Worm (Caenorhabditis elegans): Measurements from ENCODE around the gene col-110.

Gene col-110

ce11 chrIV:4650624-4651094, 41.2 kb upstream of the col-110 start, which contains the start of gene ubc-9 (continued):
- TF ChIP-seq K12H6.12 (tag; optimal IDR thresholded peaks at IDR 0.05) (peak; percentile 54), unc-130 (GFP tag; optimal IDR thresholded peaks at IDR 0.05) (peak; percentile 58), ceh-79 (tag; optimal IDR thresholded peaks at IDR 0.05) (no peak), madf-6 (GFP tag; IDR thresholded peaks at IDR 0.05) (peak; percentile 97), cebp-2 (GFP tag; IDR thresholded peaks at IDR 0.05) (no peak), ceh-40 (GFP tag; IDR thresholded peaks at IDR 0.05) (no peak), K11D2.4 (GFP tag; IDR thresholded peaks at IDR 0.05) (no peak), Y53G8AR.9 (GFP tag; conservative IDR thresholded peaks at IDR 0.05) (peak; percentile 80), nfya-1 (tag; optimal IDR thresholded peaks at IDR 0.05; ENCODE audit: borderline replicate concordance, insufficient read depth) (no peak), hmg-1.2 (GFP tag; IDR thresholded peaks at IDR 0.05) (peak; percentile 67), Y95B8A.8 (GFP tag; IDR thresholded peaks at IDR 0.05) (peak; percentile 58; the same call in 1 of the 2 replicates), athp-1 (tag; optimal IDR thresholded peaks at IDR 0.05) (peak; percentile 74), ekl-4 (GFP tag; IDR thresholded peaks at IDR 0.05) (peak; percentile 89), atf-7 (tag; optimal IDR thresholded peaks at IDR 0.05) (peak; percentile 4), B0336.3 (GFP tag; IDR thresholded peaks at IDR 0.05) (peak; percentile 81), nhr-80 (tag; optimal IDR thresholded peaks at IDR 0.05) (peak; percentile 46), Y67H2A.10 (GFP tag; conservative IDR thresholded peaks at IDR 0.05) (peak; percentile 70), lag-1 (GFP tag; IDR thresholded peaks at IDR 0.05) (no peak), C17E4.6 (GFP tag; IDR thresholded peaks at IDR 0.05) (peak; percentile 83; the same call in 1 of the 2 replicates), madf-3 (GFP tag; IDR thresholded peaks at IDR 0.05) (peak; percentile 89), nhr-179 (tag; optimal IDR thresholded peaks at IDR 0.05) (no peak), ceh-58 (GFP tag; IDR thresholded peaks at IDR 0.05) (no peak), dpff-1 (tag; optimal IDR thresholded peaks at IDR 0.05) (no peak), unc-62 (GFP tag; optimal IDR thresholded peaks at IDR 0.05) (no peak), egl-18 (GFP tag; IDR thresholded peaks at IDR 0.05) (no peak), hlh-26 (GFP tag; conservative IDR thresholded peaks at IDR 0.05) (no peak), C06A6.2 (GFP tag; conservative IDR thresholded peaks at IDR 0.05) (0 out of 2 replicates have a peak, but pooled peaks have one; percentile 28)

ce11 chrIV:4649460-4649859, 40.0 kb upstream of the col-110 start, which contains the start of gene F29B9.7:
Gene F29B9.7 (plus strand): TSS chrIV:4649760.
- no peak for TF ChIP-seq F10E7.11 (tag; optimal IDR thresholded peaks at IDR 0.05)
- TF ChIP-seq ets-4 (GFP tag; optimal IDR thresholded peaks at IDR 0.05): no peak
- TF ChIP-seq pha-4 (tag; optimal IDR thresholded peaks at IDR 0.05): no peak
- TF ChIP-seq Y67H2A.10 (GFP tag; conservative IDR thresholded peaks at IDR 0.05): no peak
- no peak for TF ChIP-seq dpff-1 (tag; optimal IDR thresholded peaks at IDR 0.05)
- TF ChIP-seq lag-1 (GFP tag; IDR thresholded peaks at IDR 0.05): no peak
- TF ChIP-seq ztf-22 (GFP tag; optimal IDR thresholded peaks at IDR 0.05): no peak
- no peak for TF ChIP-seq T07F8.4 (tag; optimal IDR thresholded peaks at IDR 0.05)
- no peak for TF ChIP-seq Y53G8AR.9 (GFP tag; conservative IDR thresholded peaks at IDR 0.05)
- TF ChIP-seq Y56A3A.18 (GFP tag; IDR thresholded peaks at IDR 0.05): no peak
- no peak for TF ChIP-seq ceh-79 (tag; optimal IDR thresholded peaks at IDR 0.05)
- TF ChIP-seq Y53F4B.3 (GFP tag; IDR thresholded peaks at IDR 0.05): no peak
- no peak for TF ChIP-seq him-1 (tag; optimal IDR thresholded peaks at IDR 0.05)
- no peak for TF ChIP-seq nhr-90 (tag; optimal IDR thresholded peaks at IDR 0.05)
- no peak for TF ChIP-seq ceh-40 (GFP tag; IDR thresholded peaks at IDR 0.05)
- no peak for TF ChIP-seq unc-62 (GFP tag; optimal IDR thresholded peaks at IDR 0.05)
- no peak for TF ChIP-seq F57A8.1 (GFP tag; optimal IDR thresholded peaks at IDR 0.05)
- no peak for TF ChIP-seq akir-1 (GFP tag; optimal IDR thresholded peaks at IDR 0.05)
- TF ChIP-seq ceh-91 (GFP tag; IDR thresholded peaks at IDR 0.05): no peak
- TF ChIP-seq nfya-2 (GFP tag; IDR thresholded peaks at IDR 0.05): no peak
